ENCODE assay signal across 2 fruit fly cellular contexts in the genomic region with DNA sequence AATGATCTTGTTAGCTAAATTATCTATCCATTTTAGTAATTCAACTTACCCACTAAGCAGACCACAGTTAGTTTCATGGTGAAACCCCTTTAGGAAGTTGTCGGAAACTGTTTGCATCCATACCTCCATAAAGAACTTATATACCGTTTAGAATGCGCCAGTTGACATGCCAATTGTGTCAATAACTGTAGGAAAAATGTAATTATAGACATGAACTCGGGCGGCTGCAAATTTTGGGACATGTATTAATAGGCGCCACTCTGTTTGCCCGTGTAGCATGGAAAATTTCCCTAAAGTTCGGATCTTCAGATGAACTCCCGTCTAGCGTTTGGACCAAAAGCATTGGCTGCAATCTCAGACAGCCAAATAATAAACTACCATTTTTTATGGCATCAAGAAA.
A peak's percentile ranks its signal among the peaks of the same experiment; 100 is the strongest.
TF ChIP-seq lines count a peak whose summit lies in the region.

A gene (minus strand): TSS at position 101 of the 400 bp plus-strand sequence.

- TF ChIP-seq CTCF in whole organism, embryonic (GFP tag; optimal IDR thresholded peaks at IDR 0.05; lab: Kevin White, UChicago): no peak

TF ChIP-seq in whole organism, embryonic, 481 proteins besides CTCF, POLR2A, EP300 and RAD21:
- no peak for TF ChIP-seq phol (tag; optimal IDR thresholded peaks at IDR 0.05; lab: Kevin White, UChicago)
- peak; percentile 24 for TF ChIP-seq Ets65A (GFP tag; lab: Kevin White, UChicago)
TF ChIP-seq in whole organism, embryonic: peak in this region for 1.

TF ChIP-seq in whole organism, wandering third instar larva, 38 proteins besides CTCF, POLR2A, EP300 and RAD21:
- TF ChIP-seq CrebA (GFP tag; optimal IDR thresholded peaks at IDR 0.05; lab: Kevin White, UChicago; ENCODE audit: borderline replicate concordance): no peak
- no peak for TF ChIP-seq tai (GFP tag; optimal IDR thresholded peaks at IDR 0.05; lab: Kevin White, UChicago)
- TF ChIP-seq HLH106 (tag; optimal IDR thresholded peaks at IDR 0.05; lab: Kevin White, UChicago): no peak
- peak; percentile 10 for TF ChIP-seq Hr83 (GFP tag; optimal IDR thresholded peaks at IDR 0.05; lab: Kevin White, UChicago; ENCODE audit: poor library complexity, severe bottlenecking)
- no peak for TF ChIP-seq CG32264 (GFP tag; optimal IDR thresholded peaks at IDR 0.05; lab: Kevin White, UChicago)
- TF ChIP-seq Rel (GFP tag; optimal IDR thresholded peaks at IDR 0.05; lab: Kevin White, UChicago): no peak
- no peak for TF ChIP-seq Rel (tag; optimal IDR thresholded peaks at IDR 0.05; lab: Kevin White, UChicago)
- no peak for TF ChIP-seq N (GFP tag; optimal IDR thresholded peaks at IDR 0.05; lab: Kevin White, UChicago)
- no peak for TF ChIP-seq GATAd (GFP tag; optimal IDR thresholded peaks at IDR 0.05; lab: Kevin White, UChicago)
